Worm (Caenorhabditis elegans) whole organism, L4/young adult: ENCODE data around the gene btb-6.

Source experiments
- W03F9.2 ChIP-seq: fragments of 150-350 bp; optimal IDR thresholded peaks from 2 replicates; lab custom pipeline; 2014; ENCODE audit warnings: missing biosample characterization, missing genetic modification characterization
- him-1 ChIP-seq: sonication (generic microtip); optimal IDR thresholded peaks from 2 replicates; lab custom pipeline; 2016; ENCODE audit warnings: missing genotype, missing genetic modification reagents, missing genetic modification characterization, missing compliant biosample characterization

ce11 chrII:1763072-1763471 is 48.0 kb downstream of the btb-6 start, which contains the start of gene math-28:
- TF ChIP-seq him-1 (tag; lab: Kevin White, UChicago) (no peak), W03F9.2 (tag; lab: Kevin White, UChicago) (no peak)
